Worm (Caenorhabditis elegans): ENCODE measurements around the gene B0496.2.

DNA sequence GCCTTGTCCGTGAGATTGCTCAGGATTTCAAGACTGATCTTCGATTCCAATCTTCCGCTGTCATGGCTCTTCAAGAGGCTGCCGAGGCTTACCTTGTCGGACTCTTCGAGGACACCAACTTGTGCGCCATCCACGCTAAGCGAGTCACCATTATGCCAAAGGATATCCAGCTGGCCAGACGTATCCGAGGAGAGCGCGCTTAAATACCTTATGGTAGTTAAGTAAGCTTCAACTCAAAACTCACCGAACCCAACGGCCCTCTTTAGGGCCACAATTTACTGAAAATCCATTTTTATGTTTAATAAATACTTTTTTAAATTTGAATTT lies 40.8 kb downstream of the B0496.2 start:
- TF ChIP-seq aptf-3 (GFP tag; IDR thresholded peaks at IDR 0.05) (no peak; the same call in 1 of the 2 replicates), pbrm-1 (GFP tag; IDR thresholded peaks at IDR 0.05) (no peak), sea-2 (GFP tag; IDR thresholded peaks at IDR 0.05) (no peak), snpc-1.3 (tag; optimal IDR thresholded peaks at IDR 0.05; ENCODE audit: insufficient read depth) (no peak), F55B11.4 (tag; optimal IDR thresholded peaks at IDR 0.05; ENCODE audit: borderline replicate concordance, insufficient read depth) (no peak), hlh-26 (GFP tag; conservative IDR thresholded peaks at IDR 0.05) (no peak), F37B4.10 (GFP tag; IDR thresholded peaks at IDR 0.05) (0 out of 2 replicates have a peak, but pooled peaks have one; percentile 2), nhr-179 (tag; optimal IDR thresholded peaks at IDR 0.05) (no peak), lin-35 (GFP tag; optimal IDR thresholded peaks at IDR 0.05) (no peak), nfya-1 (tag; optimal IDR thresholded peaks at IDR 0.05; ENCODE audit: borderline replicate concordance, insufficient read depth) (no peak)

All from whole organism, young adult.